Fruit fly (Drosophila melanogaster): ENCODE measurements around the gene Lrch.

Gene Lrch

DNA sequence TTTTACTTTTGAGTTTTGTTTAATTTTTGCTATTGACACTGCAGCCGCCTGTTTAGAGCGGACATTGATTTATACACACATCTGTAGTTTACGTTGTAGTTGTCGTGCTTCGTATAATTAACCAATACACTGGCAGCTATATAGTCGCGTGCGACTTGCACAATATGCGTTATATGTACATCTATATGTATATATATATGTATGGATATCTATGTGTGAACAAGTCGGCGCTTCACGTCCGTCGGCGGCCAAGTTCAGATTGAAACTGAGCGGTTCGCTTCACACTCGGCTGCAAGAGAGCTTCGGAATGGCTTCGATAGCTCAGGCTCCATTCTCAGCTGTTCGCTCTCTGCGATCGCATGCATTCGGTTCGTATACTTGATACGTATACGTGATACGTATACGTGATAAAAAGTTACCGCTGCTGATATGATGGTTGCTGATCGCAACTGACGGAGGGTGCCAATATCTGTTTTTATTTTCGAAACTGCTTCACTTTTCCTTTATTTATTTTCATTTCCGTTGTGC is 44.1 kb upstream of the Lrch start (continued):
- no peak for TF ChIP-seq cyc (GFP tag; optimal IDR thresholded peaks at IDR 0.05)
- peak; percentile 44 for TF ChIP-seq CG16779 (tag; optimal IDR thresholded peaks at IDR 0.05)
- peak; percentile 14; the same call in 1 of the 2 replicates for TF ChIP-seq Gug (GFP tag; IDR thresholded peaks at IDR 0.05)
- peak; percentile 69 for TF ChIP-seq CG1621 (tag; optimal IDR thresholded peaks at IDR 0.05)
- no peak for TF ChIP-seq acj6 (GFP tag; optimal IDR thresholded peaks at IDR 0.05)
- TF ChIP-seq Lpt (GFP tag; optimal IDR thresholded peaks at IDR 0.05) = peak; percentile 22
- no peak for TF ChIP-seq CG10631 (GFP tag; optimal IDR thresholded peaks at IDR 0.05)
- peak; percentile 55 for TF ChIP-seq dsx (GFP tag; optimal IDR thresholded peaks at IDR 0.05; ENCODE audit: poor library complexity, severe bottlenecking)
- no peak for TF ChIP-seq CG31627 (GFP tag; optimal IDR thresholded peaks at IDR 0.05)
- peak; percentile 43 for TF ChIP-seq spab (GFP tag; optimal IDR thresholded peaks at IDR 0.05)
- TF ChIP-seq CG3919 (GFP tag; optimal IDR thresholded peaks at IDR 0.05) = peak; percentile 51

DNA sequence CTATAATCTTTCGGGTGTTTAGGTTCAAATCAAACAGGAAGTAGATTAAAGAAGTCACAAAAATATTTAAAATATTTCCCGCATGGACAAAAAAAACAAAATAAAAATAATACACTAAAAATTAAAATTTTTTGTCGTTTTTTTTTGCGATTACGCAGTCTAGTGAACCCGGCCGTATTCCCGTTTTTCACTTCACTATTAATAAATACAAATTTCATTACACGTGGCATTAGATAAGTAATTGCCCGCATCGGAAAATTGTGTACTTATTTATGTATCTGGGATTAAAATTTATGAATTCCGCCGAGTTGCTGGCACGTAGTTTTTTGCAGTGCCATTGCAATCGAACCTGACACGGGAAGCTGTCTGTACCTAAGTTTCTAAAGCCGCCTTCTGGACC is 43.3 kb upstream of the Lrch start:
- TF ChIP-seq Lpt (GFP tag; optimal IDR thresholded peaks at IDR 0.05) (no peak), CG11762 (GFP tag; optimal IDR thresholded peaks at IDR 0.05; ENCODE audit: insufficient read depth) (peak; percentile 10), CG6808 (GFP tag; optimal IDR thresholded peaks at IDR 0.05) (peak; percentile 41), Sox14 (GFP tag; optimal IDR thresholded peaks at IDR 0.05) (peak; percentile 32), ss (GFP tag; optimal IDR thresholded peaks at IDR 0.05) (no peak), achi (GFP tag; optimal IDR thresholded peaks at IDR 0.05) (peak; percentile 27), eg (GFP tag; IDR thresholded peaks at IDR 0.05) (peak; percentile 24; the same call in 1 of the 3 replicates), CG10631 (GFP tag; optimal IDR thresholded peaks at IDR 0.05) (peak; percentile 23), CG15336 (GFP tag; IDR thresholded peaks at IDR 0.05) (peak; percentile 57), CG8119 (GFP tag; IDR thresholded peaks at IDR 0.05) (0 out of 3 replicates have a peak, but pooled peaks have one; percentile 28), CG6163 (GFP tag; IDR thresholded peaks at IDR 0.05) (0 out of 3 replicates have a peak, but pooled peaks have one; percentile 33), spab (GFP tag; optimal IDR thresholded peaks at IDR 0.05) (no peak), dsx (GFP tag; optimal IDR thresholded peaks at IDR 0.05; ENCODE audit: poor library complexity, severe bottlenecking) (no peak), CG6792 (GFP tag; optimal IDR thresholded peaks at IDR 0.05) (no peak), topi (GFP tag; optimal IDR thresholded peaks at IDR 0.05) (no peak), Blimp-1 (GFP tag; optimal IDR thresholded peaks at IDR 0.05) (no peak), CG11902 (GFP tag; optimal IDR thresholded peaks at IDR 0.05) (no peak), CG6854 (GFP tag; optimal IDR thresholded peaks at IDR 0.05) (no peak), CG9139 (GFP tag; optimal IDR thresholded peaks at IDR 0.05) (no peak), cyc (GFP tag; optimal IDR thresholded peaks at IDR 0.05) (no peak), CG16779 (tag; optimal IDR thresholded peaks at IDR 0.05) (no peak), Ets21C (GFP tag; optimal IDR thresholded peaks at IDR 0.05) (no peak), Gug (GFP tag; IDR thresholded peaks at IDR 0.05) (no peak), Sox102F (GFP tag; optimal IDR thresholded peaks at IDR 0.05) (peak; percentile 4), CG3919 (GFP tag; optimal IDR thresholded peaks at IDR 0.05) (peak; percentile 17), CG11294 (GFP tag; IDR thresholded peaks at IDR 0.05) (no peak), salr (GFP tag; optimal IDR thresholded peaks at IDR 0.05) (peak in 1 of 2 experiments; percentile 26), pdm3 (GFP tag; optimal IDR thresholded peaks at IDR 0.05) (peak; percentile 3), svp (GFP tag) (peak; percentile 56), CG7368 (GFP tag; optimal IDR thresholded peaks at IDR 0.05) (no peak), CG6276 (GFP tag; optimal IDR thresholded peaks at IDR 0.05) (peak; percentile 50), fkh (GFP tag; optimal IDR thresholded peaks at IDR 0.05) (no peak), Sox15 (GFP tag; optimal IDR thresholded peaks at IDR 0.05) (peak; percentile 1), fd85E (GFP tag; optimal IDR thresholded peaks at IDR 0.05) (no peak), Ets96B (tag; optimal IDR thresholded peaks at IDR 0.05) (peak; percentile 40), CG3032 (tag; optimal IDR thresholded peaks at IDR 0.05) (peak; percentile 26), dac (GFP tag; optimal IDR thresholded peaks at IDR 0.05) (no peak), OdsH (GFP tag; optimal IDR thresholded peaks at IDR 0.05) (peak; percentile 54), Hr39 (GFP tag; optimal IDR thresholded peaks at IDR 0.05) (peak; percentile 21), Smox (GFP tag; optimal IDR thresholded peaks at IDR 0.05) (peak; percentile 10), Eip93F (GFP tag; optimal IDR thresholded peaks at IDR 0.05) (no peak), Met (GFP tag; optimal IDR thresholded peaks at IDR 0.05) (peak; percentile 42), net (GFP tag; optimal IDR thresholded peaks at IDR 0.05) (peak; percentile 7), CG32006 (GFP tag; optimal IDR thresholded peaks at IDR 0.05) (peak; percentile 76), CG8319 (GFP tag; optimal IDR thresholded peaks at IDR 0.05) (no peak)
